Worm (Caenorhabditis elegans) whole organism, L2 larva: Measurements from ENCODE around the gene dve-1.

Experiments
- alr-1 ChIP-seq: fragments of 150-350 bp; optimal IDR thresholded peaks from 2 replicates; lab custom pipeline; 2014; ENCODE audit warnings: missing biosample characterization, missing genetic modification characterization
- aly-2 ChIP-seq: fragments of 150-350 bp; optimal IDR thresholded peaks from 2 replicates; lab custom pipeline; 2014; ENCODE audit warnings: missing biosample characterization, missing genetic modification characterization
- blmp-1 ChIP-seq: sonication (generic microtip); optimal IDR thresholded peaks from 2 replicates; lab custom pipeline; 2017; ENCODE audit warnings: missing genetic modification characterization, mild to moderate bottlenecking, missing compliant biosample characterization, antibody characterized with exemption, moderate library complexity; ENCODE audit not compliant: insufficient read depth
- elt-3 ChIP-seq: sonication (generic microtip); optimal IDR thresholded peaks from 2 replicates; lab custom pipeline; 2017; ENCODE audit warnings: missing biosample characterization, missing genetic modification characterization
- lin-39 ChIP-seq: fragments of 150-350 bp; optimal IDR thresholded peaks from 2 replicates; lab custom pipeline; 2014; ENCODE audit warnings: missing biosample characterization, missing genetic modification reagents, missing genetic modification characterization
- lsy-2 ChIP-seq, 2 experiments: fragments of 150-350 bp in 1 of 2; sonication (generic microtip) in 1 of 2; optimal IDR thresholded peaks; 2 replicates each; lab custom pipeline; 2014 to 2017; ENCODE audit warnings: missing biosample characterization in 2 of 2, missing genetic modification characterization in 2 of 2
- mdl-1 ChIP-seq, 2 experiments: fragments of 150-350 bp in 1 of 2; sonication (generic microtip) in 1 of 2; optimal IDR thresholded peaks; 2 replicates each; lab custom pipeline; 2017; ENCODE audit warnings: missing biosample characterization in 2 of 2, missing genetic modification characterization in 2 of 2
- nhr-21 ChIP-seq: fragments of 150-350 bp; optimal IDR thresholded peaks from 2 replicates; lab custom pipeline; 2014; ENCODE audit warnings: missing biosample characterization, missing genetic modification characterization
- nhr-25 ChIP-seq: fragments of 150-350 bp; sonication (generic microtip); optimal IDR thresholded peaks from 3 replicates; lab custom pipeline; 2014; ENCODE audit warnings: missing biosample characterization, missing genetic modification characterization
- nhr-77 ChIP-seq: fragments of 150-350 bp; optimal IDR thresholded peaks from 2 replicates; lab custom pipeline; 2014; ENCODE audit warnings: missing biosample characterization, missing genetic modification characterization
- snpc-4 ChIP-seq: fragments of 150-350 bp; optimal IDR thresholded peaks from 2 replicates; lab custom pipeline; 2014; ENCODE audit warnings: missing biosample characterization, missing genetic modification characterization
- unc-55 ChIP-seq: fragments of 150-350 bp; sonication (generic microtip); optimal IDR thresholded peaks from 3 replicates; lab custom pipeline; 2014; ENCODE audit warnings: missing biosample characterization, missing genetic modification reagents, missing genetic modification characterization
- unc-62 ChIP-seq: fragments of 150-350 bp; optimal IDR thresholded peaks from 2 replicates; lab custom pipeline; 2014; ENCODE audit warnings: missing biosample characterization, missing genetic modification reagents, missing genetic modification characterization

- TF ChIP-seq lin-39 (no peak), snpc-4 (tag; lab: Kevin White, UChicago) (no peak), unc-55 (GFP tag; lab: Kevin White, UChicago) (no peak), elt-3 (tag; lab: Kevin White, UChicago) (no peak), nhr-21 (tag; lab: Kevin White, UChicago) (no peak), blmp-1 (tag; lab: Kevin White, UChicago) (no peak), lsy-2 (tag; optimal IDR thresholded peaks at IDR 0.05; lab: Kevin White, UChicago) (no peak), mdl-1 (tag; optimal IDR thresholded peaks at IDR 0.05; lab: Kevin White, UChicago) (no peak), nhr-77 (tag; lab: Kevin White, UChicago) (no peak), unc-62 (no peak), aly-2 (tag; lab: Kevin White, UChicago) (no peak), nhr-25 (tag; lab: Kevin White, UChicago) (no peak), alr-1 (tag; lab: Kevin White, UChicago) (no peak)
These were observed 5.4 kb upstream of the dve-1 start for ce11 chrX:439031-439430.
